Fruit fly (Drosophila melanogaster) whole organism, wandering third instar larva: Measurements from ENCODE around the gene Cyp4d21.
A peak's percentile ranks its signal among the peaks of the same experiment; 100 is the strongest.

Experiments used
- Abd-B ChIP-seq: fragments of >200 bp; optimal IDR thresholded peaks from 2 replicates; lab custom pipeline; 2017; ENCODE audit warnings: missing biosample characterization, missing genetic modification characterization
- CG32264 ChIP-seq: fragments of 200-800 bp; sonication (Bioruptor generic); optimal IDR thresholded peaks from 2 replicates; lab custom pipeline; 2016; ENCODE audit warnings: missing biosample characterization, missing genetic modification characterization
- CG9705 ChIP-seq: fragments of 200-800 bp; sonication (Bioruptor generic); optimal IDR thresholded peaks from 2 replicates; lab custom pipeline; 2018; ENCODE audit warnings: missing biosample characterization, mild to moderate bottlenecking, missing genetic modification characterization
- CrebA ChIP-seq: fragments of 200-800 bp; sonication (Bioruptor generic); optimal IDR thresholded peaks from 2 replicates; lab custom pipeline; 2016; ENCODE audit warnings: missing biosample characterization, mild to moderate bottlenecking, missing genetic modification characterization, borderline replicate concordance
- Dfd ChIP-seq: fragments of >200 bp; optimal IDR thresholded peaks from 2 replicates; lab custom pipeline; 2017; ENCODE audit warnings: missing biosample characterization, missing genetic modification characterization
- Dif ChIP-seq: fragments of 200-275, 200-300 bp; sonication (Bioruptor generic); optimal IDR thresholded peaks from 2 replicates; lab custom pipeline; 2018; ENCODE audit warnings: missing biosample characterization, missing genetic modification characterization; ENCODE audit not compliant: partially characterized antibody
- GATAd ChIP-seq: sonication (Bioruptor generic); optimal IDR thresholded peaks from 2 replicates; lab custom pipeline; 2016; ENCODE audit warnings: missing biosample characterization, missing genetic modification characterization
- HLH106 ChIP-seq: fragments of 200-800 bp; optimal IDR thresholded peaks from 3 replicates; lab custom pipeline; 2019; ENCODE audit warnings: missing biosample characterization, mild to moderate bottlenecking, missing genetic modification characterization, moderate library complexity
- Hnf4 ChIP-seq: fragments of 200-800 bp; sonication (Bioruptor generic); optimal IDR thresholded peaks from 2 replicates; lab custom pipeline; 2016; ENCODE audit warnings: missing biosample characterization, mild to moderate bottlenecking, missing genetic modification characterization
- Hr78 ChIP-seq: fragments of >200 bp; optimal IDR thresholded peaks from 2 replicates; lab custom pipeline; 2017; ENCODE audit warnings: missing biosample characterization, missing genetic modification characterization
- Hr83 ChIP-seq: fragments of 200-300 bp; sonication (Bioruptor generic); optimal IDR thresholded peaks from 2 replicates; lab custom pipeline; 2016; ENCODE audit warnings: missing biosample characterization, mild to moderate bottlenecking, missing genetic modification characterization, moderate library complexity; ENCODE audit not compliant: poor library complexity, severe bottlenecking
- Jra ChIP-seq: sonication (Bioruptor generic); optimal IDR thresholded peaks from 2 replicates; lab custom pipeline; 2016; ENCODE audit warnings: missing biosample characterization, missing genetic modification characterization
- Mio ChIP-seq: sonication (Bioruptor generic); optimal IDR thresholded peaks from 2 replicates; lab custom pipeline; 2016; ENCODE audit warnings: missing biosample characterization, missing genetic modification characterization
- Myc ChIP-seq: fragments of >200 bp; optimal IDR thresholded peaks from 2 replicates; lab custom pipeline; 2017
- N ChIP-seq: fragments of >200 bp; optimal IDR thresholded peaks from 2 replicates; lab custom pipeline; 2018; ENCODE audit warnings: missing biosample characterization, missing external identifiers, missing genetic modification characterization
- OdsH ChIP-seq: fragments of 200-800 bp; sonication (Bioruptor generic); optimal IDR thresholded peaks from 2 replicates; lab custom pipeline; 2016; ENCODE audit warnings: missing biosample characterization, mild to moderate bottlenecking, missing genetic modification characterization
- Rel ChIP-seq, 2 experiments: fragments of 200-800 bp; sonication (Bioruptor generic) in 1 of 2; optimal IDR thresholded peaks; 2 replicates in 1 of 2; 3 replicates in 1 of 2; lab custom pipeline; 2016 to 2019; ENCODE audit warnings: mild to moderate bottlenecking in 2 of 2, missing biosample characterization in 2 of 2, missing genetic modification characterization in 2 of 2, moderate library complexity in 1 of 2
- Sp1 ChIP-seq: fragments of 200-800 bp; sonication (Bioruptor generic); optimal IDR thresholded peaks from 3 replicates; lab custom pipeline; 2019; ENCODE audit warnings: missing biosample characterization, mild to moderate bottlenecking, missing genetic modification characterization, moderate library complexity
- Vsx2 ChIP-seq: fragments of 200-300, 225-300 bp; sonication (Bioruptor generic); optimal IDR thresholded peaks from 2 replicates; lab custom pipeline; 2018; ENCODE audit warnings: missing biosample characterization, missing genetic modification characterization; ENCODE audit not compliant: partially characterized antibody
- br ChIP-seq: fragments of 200-800 bp; sonication (Bioruptor generic); optimal IDR thresholded peaks from 2 replicates; lab custom pipeline; 2016; ENCODE audit warnings: missing biosample characterization, missing genetic modification characterization
- brk ChIP-seq: fragments of 200-800 bp; sonication (Bioruptor generic); optimal IDR thresholded peaks from 2 replicates; lab custom pipeline; 2016; ENCODE audit warnings: missing biosample characterization, mild to moderate bottlenecking, missing genetic modification characterization
- dl ChIP-seq, 2 experiments: fragments of 175-275, 200-275 bp in 1 of 2; fragments of 200-275 bp in 1 of 2; sonication (Bioruptor generic); optimal IDR thresholded peaks; lab custom pipeline; 2018; ENCODE audit warnings: mild to moderate bottlenecking in 2 of 2, missing biosample characterization in 2 of 2, missing genetic modification characterization in 2 of 2, moderate library complexity in 2 of 2; ENCODE audit not compliant: partially characterized antibody in 2 of 2, insufficient read depth in 1 of 2
- dmrt93B ChIP-seq: fragments of 200-800 bp; sonication (Bioruptor generic); optimal IDR thresholded peaks from 2 replicates; lab custom pipeline; 2018; ENCODE audit warnings: missing biosample characterization, mild to moderate bottlenecking, missing genetic modification characterization
- dsf ChIP-seq: sonication (Bioruptor generic); optimal IDR thresholded peaks from 2 replicates; lab custom pipeline; 2016; ENCODE audit warnings: missing biosample characterization, missing genetic modification characterization, borderline replicate concordance
- ey ChIP-seq: fragments of 200-800 bp; sonication (Bioruptor generic); optimal IDR thresholded peaks from 2 replicates; lab custom pipeline; 2016; ENCODE audit warnings: missing biosample characterization, missing genetic modification characterization
- foxo ChIP-seq, 2 experiments: fragments of 200-800 bp; sonication (Bioruptor generic); optimal IDR thresholded peaks; 2 replicates in 1 of 2; 3 replicates in 1 of 2; lab custom pipeline; 2016 to 2017; ENCODE audit warnings: missing biosample characterization in 2 of 2, missing genetic modification characterization in 2 of 2
- fru ChIP-seq: fragments of 200-800 bp; sonication (Bioruptor generic); optimal IDR thresholded peaks from 3 replicates; lab custom pipeline; 2016; ENCODE audit warnings: missing biosample characterization, mild to moderate bottlenecking, missing genetic modification characterization
- h ChIP-seq: fragments of 200-800 bp; sonication (Bioruptor generic); optimal IDR thresholded peaks from 3 replicates; lab custom pipeline; 2016; ENCODE audit warnings: missing biosample characterization, mild to moderate bottlenecking, missing genetic modification characterization
- jim ChIP-seq: fragments of 175-275, 200-325 bp; sonication (Bioruptor generic); optimal IDR thresholded peaks from 2 replicates; lab custom pipeline; 2016; ENCODE audit warnings: missing biosample characterization, mild to moderate bottlenecking, missing genetic modification characterization
- lola ChIP-seq: fragments of >200 bp; optimal IDR thresholded peaks from 2 replicates; lab custom pipeline; 2017; ENCODE audit warnings: missing biosample characterization, missing genetic modification characterization
- pan ChIP-seq: fragments of >200 bp; optimal IDR thresholded peaks from 2 replicates; lab custom pipeline; 2017
- psq ChIP-seq: fragments of 200-800 bp; sonication (Bioruptor generic); optimal IDR thresholded peaks from 3 replicates; lab custom pipeline; 2017; ENCODE audit warnings: missing biosample characterization, mild to moderate bottlenecking, missing genetic modification characterization, moderate library complexity
- rgr ChIP-seq: fragments of 200-800 bp; sonication (Bioruptor generic); optimal IDR thresholded peaks from 3 replicates; lab custom pipeline; 2016; ENCODE audit warnings: missing biosample characterization, mild to moderate bottlenecking, missing genetic modification characterization
- sage ChIP-seq: fragments of 200-800 bp; sonication (Bioruptor generic); optimal IDR thresholded peaks from 2 replicates; lab custom pipeline; 2016; ENCODE audit warnings: missing biosample characterization, mild to moderate bottlenecking, missing genetic modification characterization
- sv ChIP-seq: fragments of 200-800 bp; sonication (Bioruptor generic); optimal IDR thresholded peaks from 3 replicates; lab custom pipeline; 2016; ENCODE audit warnings: missing biosample characterization, missing genetic modification characterization
- tai ChIP-seq: sonication (Bioruptor generic); optimal IDR thresholded peaks from 2 replicates; lab custom pipeline; 2016; ENCODE audit warnings: missing biosample characterization, missing genetic modification characterization
- usp ChIP-seq: fragments of >200 bp; optimal IDR thresholded peaks from 2 replicates; lab custom pipeline; 2017; ENCODE audit warnings: missing biosample characterization, missing genetic modification characterization
- woc ChIP-seq: sonication (Bioruptor generic); optimal IDR thresholded peaks from 2 replicates; lab custom pipeline; 2016; ENCODE audit warnings: missing biosample characterization, mild to moderate bottlenecking, missing genetic modification characterization

Cyp4d21 gene

dm6 chr2L:7608083-7608482 lies 2.7 kb downstream of the Cyp4d21 start, which contains the start of gene CG6739:
Gene CG6739 (plus strand): TSS chr2L:7608389.
- TF ChIP-seq h (GFP tag; lab: Kevin White, UChicago) (no peak), lola (GFP tag; lab: Kevin White, UChicago) (no peak), ey (GFP tag; lab: Kevin White, UChicago) (no peak), Mio (GFP tag; lab: Kevin White, UChicago) (no peak), CG9705 (GFP tag; lab: Kevin White, UChicago) (no peak), dsf (GFP tag; lab: Kevin White, UChicago) (no peak), brk (GFP tag; lab: Kevin White, UChicago) (no peak), Abd-B (GFP tag; lab: Kevin White, UChicago) (no peak), fru (GFP tag; lab: Kevin White, UChicago) (no peak), dmrt93B (GFP tag; lab: Kevin White, UChicago) (no peak)

DNA sequence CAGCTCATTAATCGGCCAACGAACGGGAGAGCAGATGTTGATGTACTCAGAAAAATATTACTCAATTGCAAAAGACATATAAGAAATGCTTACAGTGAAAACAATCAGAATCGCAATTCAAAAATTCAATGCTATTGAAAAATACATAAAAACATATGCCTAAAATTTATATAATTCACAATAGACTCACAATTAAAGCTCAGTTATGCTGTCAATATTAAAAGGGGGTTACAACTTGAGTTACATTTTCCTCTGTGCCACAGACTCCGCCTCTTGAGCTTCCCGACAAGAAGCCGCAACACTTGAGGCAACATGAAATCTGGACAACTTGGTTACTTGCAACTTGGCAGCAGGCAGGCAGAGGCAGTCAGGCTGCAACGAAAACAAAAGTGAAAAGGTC lies 6.2 kb downstream of the Cyp4d21 start:
- TF ChIP-seq dsf (GFP tag; lab: Kevin White, UChicago) = no peak
- TF ChIP-seq Jra (GFP tag; lab: Kevin White, UChicago) = no peak
- TF ChIP-seq fru (GFP tag; lab: Kevin White, UChicago) = peak; percentile 66
- TF ChIP-seq dl (GFP tag; optimal IDR thresholded peaks at IDR 0.05; lab: Kevin White, UChicago; ENCODE audit: insufficient read depth in 1 of 2, partially characterized antibody in 2 of 2) = no peak
- TF ChIP-seq Rel (GFP tag; optimal IDR thresholded peaks at IDR 0.05; lab: Kevin White, UChicago) = no peak
- TF ChIP-seq Rel (tag; optimal IDR thresholded peaks at IDR 0.05; lab: Kevin White, UChicago) = no peak
- TF ChIP-seq rgr (GFP tag; lab: Kevin White, UChicago) = peak; percentile 15
- TF ChIP-seq pan (lab: Kevin White, UChicago) = no peak
- peak; percentile 31 for TF ChIP-seq h (GFP tag; lab: Kevin White, UChicago)
- no peak for TF ChIP-seq Myc (lab: Kevin White, UChicago)
- no peak for TF ChIP-seq woc
- peak; percentile 47 for TF ChIP-seq HLH106 (tag; lab: Kevin White, UChicago)
- TF ChIP-seq Hnf4 (GFP tag; lab: Kevin White, UChicago) = peak; percentile 43
- peak; percentile 49 for TF ChIP-seq br (GFP tag; lab: Kevin White, UChicago)
- no peak for TF ChIP-seq sage (GFP tag; lab: Kevin White, UChicago)
- TF ChIP-seq tai (GFP tag; lab: Kevin White, UChicago) = no peak
- no peak for TF ChIP-seq Hr83
- no peak for TF ChIP-seq Dif
- no peak for TF ChIP-seq brk (GFP tag; lab: Kevin White, UChicago)
- TF ChIP-seq CrebA (GFP tag; lab: Kevin White, UChicago) = no peak
- TF ChIP-seq Mio (GFP tag; lab: Kevin White, UChicago) = no peak
- no peak for TF ChIP-seq lola (GFP tag; lab: Kevin White, UChicago)
- no peak for TF ChIP-seq psq (GFP tag; lab: Kevin White, UChicago)
- TF ChIP-seq OdsH = peak; percentile 48
- TF ChIP-seq sv (GFP tag; lab: Kevin White, UChicago) = no peak
- no peak for TF ChIP-seq Hr78 (GFP tag; lab: Kevin White, UChicago)
- TF ChIP-seq Dfd (GFP tag; lab: Kevin White, UChicago) = no peak
- TF ChIP-seq Vsx2 (GFP tag; lab: Kevin White, UChicago) = no peak
- no peak for TF ChIP-seq usp (GFP tag; lab: Kevin White, UChicago)
- no peak for TF ChIP-seq Abd-B (GFP tag; lab: Kevin White, UChicago)
- TF ChIP-seq N (GFP tag; lab: Kevin White, UChicago) = no peak
- TF ChIP-seq ey (GFP tag; lab: Kevin White, UChicago) = peak; percentile 46
- no peak for TF ChIP-seq dmrt93B (GFP tag; lab: Kevin White, UChicago)
- no peak for TF ChIP-seq GATAd
- TF ChIP-seq CG32264 = no peak
- no peak for TF ChIP-seq jim (GFP tag; lab: Kevin White, UChicago)
- no peak for TF ChIP-seq CG9705 (GFP tag; lab: Kevin White, UChicago)
- peak; percentile 45 for TF ChIP-seq Sp1
- peak in 1 of 2 experiments; percentile 57 for TF ChIP-seq foxo (GFP tag; optimal IDR thresholded peaks at IDR 0.05; lab: Kevin White, UChicago)
- TF ChIP-seq, all 38 proteins: peak for 10
